Fruit fly (Drosophila melanogaster) S2 (cell line): ENCODE data around the gene AP-1gamma.

Experiments used
- CG8478 ChIP-seq: fragments of >200 bp; optimal IDR thresholded peaks from 2 replicates; lab custom pipeline; 2018
- CTCF ChIP-seq, 2 experiments: fragments of >200 bp; optimal IDR thresholded peaks; 2 replicates each; lab custom pipeline; 2018

DNA sequence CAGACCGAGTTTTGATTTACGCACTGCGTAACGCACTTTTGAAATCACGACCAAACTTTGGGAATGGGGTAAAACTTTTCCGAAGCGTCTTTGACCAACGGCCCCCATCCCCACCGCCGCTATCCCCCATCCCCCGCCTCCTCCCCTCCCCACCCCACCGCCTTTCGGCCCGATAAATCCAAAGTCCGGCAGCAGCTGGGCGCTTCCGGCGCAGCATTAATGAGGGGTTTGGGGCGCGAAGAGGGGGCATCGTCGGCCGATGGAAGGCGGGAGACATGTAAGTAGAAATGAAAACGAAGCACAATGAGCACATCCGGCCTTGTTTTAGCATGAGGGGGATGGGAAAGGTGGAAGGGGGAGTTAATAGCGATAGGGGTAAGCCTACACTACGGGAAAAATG is 30.6 kb downstream of the AP-1gamma start:
- no peak for TF ChIP-seq CG8478
- TF ChIP-seq CTCF (optimal IDR thresholded peaks at IDR 0.05; lab: Kevin White, UChicago) = no peak
